Fruit fly (Drosophila melanogaster): ENCODE data around the gene CG44098.

The CG44098 gene

dm6 chr3R:4804828-4805707 lies 32.1 kb upstream of the CG44098 start (continued):
- TF ChIP-seq CG11456 (GFP tag; IDR thresholded peaks at IDR 0.05) = no peak
- peak; percentile 90 for TF ChIP-seq gem (tag; optimal IDR thresholded peaks at IDR 0.05)
- TF ChIP-seq knrl (GFP tag; IDR thresholded peaks at IDR 0.05; ENCODE audit: partially characterized antibody) = no peak
- peak; percentile 44; the same call in 1 of the 2 replicates for TF ChIP-seq wor (GFP tag; IDR thresholded peaks at IDR 0.05)
- peak in 1 of 2 experiments; percentile 80 for TF ChIP-seq bsh (GFP tag; optimal IDR thresholded peaks at IDR 0.05)
- no peak for TF ChIP-seq tup (GFP tag; optimal IDR thresholded peaks at IDR 0.05)
- TF ChIP-seq pum (GFP tag; optimal IDR thresholded peaks at IDR 0.05) = peak; percentile 14
- no peak; the same call in 1 of the 2 replicates for TF ChIP-seq tna (GFP tag; IDR thresholded peaks at IDR 0.05; ENCODE audit: partially characterized antibody)
- TF ChIP-seq ind (GFP tag; optimal IDR thresholded peaks at IDR 0.05) = peak; percentile 37
- no peak for TF ChIP-seq amos (GFP tag; IDR thresholded peaks at IDR 0.05; ENCODE audit: partially characterized antibody)
- no peak for TF ChIP-seq HLH4C (GFP tag; IDR thresholded peaks at IDR 0.05; ENCODE audit: partially characterized antibody)
- peak; percentile 44 for TF ChIP-seq run (tag; optimal IDR thresholded peaks at IDR 0.05)
- peak; percentile 22 for TF ChIP-seq Atf3 (GFP tag; optimal IDR thresholded peaks at IDR 0.05)
- TF ChIP-seq crp (GFP tag; optimal IDR thresholded peaks at IDR 0.05) = peak in 1 of 2 experiments; percentile 58
- TF ChIP-seq CG7357 (GFP tag; IDR thresholded peaks at IDR 0.05) = peak; percentile 53; the same call in 1 of the 3 replicates
- TF ChIP-seq Taf1 (GFP tag; IDR thresholded peaks at IDR 0.05) = no peak
- TF ChIP-seq ham (GFP tag; IDR thresholded peaks at IDR 0.05) = no peak
- no peak for TF ChIP-seq corto (GFP tag; optimal IDR thresholded peaks at IDR 0.05)
- peak; percentile 54 for TF ChIP-seq Aef1 (GFP tag; IDR thresholded peaks at IDR 0.05)
- TF ChIP-seq Hr51 (GFP tag; optimal IDR thresholded peaks at IDR 0.05) = peak; percentile 1 to 88
- TF ChIP-seq disco-r (GFP tag; optimal IDR thresholded peaks at IDR 0.05) = no peak
- TF ChIP-seq CG6272 (GFP tag; IDR thresholded peaks at IDR 0.05) = no peak
- peak; percentile 60 for TF ChIP-seq CG1602 (GFP tag; optimal IDR thresholded peaks at IDR 0.05)
- no peak for TF ChIP-seq Dfd (GFP tag; optimal IDR thresholded peaks at IDR 0.05)
- peak; percentile 84 for TF ChIP-seq CG11504 (tag; optimal IDR thresholded peaks at IDR 0.05)
- no peak for TF ChIP-seq emc (GFP tag; optimal IDR thresholded peaks at IDR 0.05)
- peak; percentile 70 for TF ChIP-seq CG10321 (GFP tag; IDR thresholded peaks at IDR 0.05)
- TF ChIP-seq CG17802 (tag; optimal IDR thresholded peaks at IDR 0.05) = no peak
- TF ChIP-seq CG10209 (GFP tag; optimal IDR thresholded peaks at IDR 0.05) = peak; percentile 72
- TF ChIP-seq Adf1 (GFP tag; IDR thresholded peaks at IDR 0.05) = no peak
- TF ChIP-seq zen (tag; optimal IDR thresholded peaks at IDR 0.05) = peak; percentile 28
- TF ChIP-seq Opbp (GFP tag; IDR thresholded peaks at IDR 0.05; ENCODE audit: partially characterized antibody) = no peak
- TF ChIP-seq Trl (optimal IDR thresholded peaks at IDR 0.05) = no peak
- no peak for TF ChIP-seq Trl (GFP tag; optimal IDR thresholded peaks at IDR 0.05)
- no peak for TF ChIP-seq CG8290 (GFP tag; optimal IDR thresholded peaks at IDR 0.05)
- peak in 1 of 2 experiments; percentile 33 for TF ChIP-seq CG8290 (tag; optimal IDR thresholded peaks at IDR 0.05)
- no peak for TF ChIP-seq usp (GFP tag; optimal IDR thresholded peaks at IDR 0.05)
- TF ChIP-seq ATbp (GFP tag; optimal IDR thresholded peaks at IDR 0.05) = peak; percentile 50
- TF ChIP-seq salm (tag; optimal IDR thresholded peaks at IDR 0.05) = peak; percentile 26
- TF ChIP-seq CG11398 (GFP tag; optimal IDR thresholded peaks at IDR 0.05) = no peak
- TF ChIP-seq CG16863 (GFP tag; optimal IDR thresholded peaks at IDR 0.05) = no peak
- TF ChIP-seq CG4730 (GFP tag; IDR thresholded peaks at IDR 0.05) = 0 out of 2 replicates have a peak, but pooled peaks have one; percentile 24
- no peak for TF ChIP-seq nerfin-2 (GFP tag; IDR thresholded peaks at IDR 0.05; ENCODE audit: partially characterized antibody)
- TF ChIP-seq sob (GFP tag; IDR thresholded peaks at IDR 0.05) = no peak
- peak; percentile 4 for TF ChIP-seq Rfx (GFP tag; IDR thresholded peaks at IDR 0.05)
- no peak for TF ChIP-seq gt (GFP tag; IDR thresholded peaks at IDR 0.05)
- no peak for TF ChIP-seq CG15073 (GFP tag; optimal IDR thresholded peaks at IDR 0.05)
- TF ChIP-seq CG3838 (GFP tag; optimal IDR thresholded peaks at IDR 0.05) = no peak
- no peak for TF ChIP-seq Neu2 (GFP tag; optimal IDR thresholded peaks at IDR 0.05; ENCODE audit: borderline replicate concordance)
- TF ChIP-seq CTCF (GFP tag; optimal IDR thresholded peaks at IDR 0.05) = no peak
